Fruit fly (Drosophila melanogaster): ENCODE data around the gene CG5122.

Gene CG5122

DNA sequence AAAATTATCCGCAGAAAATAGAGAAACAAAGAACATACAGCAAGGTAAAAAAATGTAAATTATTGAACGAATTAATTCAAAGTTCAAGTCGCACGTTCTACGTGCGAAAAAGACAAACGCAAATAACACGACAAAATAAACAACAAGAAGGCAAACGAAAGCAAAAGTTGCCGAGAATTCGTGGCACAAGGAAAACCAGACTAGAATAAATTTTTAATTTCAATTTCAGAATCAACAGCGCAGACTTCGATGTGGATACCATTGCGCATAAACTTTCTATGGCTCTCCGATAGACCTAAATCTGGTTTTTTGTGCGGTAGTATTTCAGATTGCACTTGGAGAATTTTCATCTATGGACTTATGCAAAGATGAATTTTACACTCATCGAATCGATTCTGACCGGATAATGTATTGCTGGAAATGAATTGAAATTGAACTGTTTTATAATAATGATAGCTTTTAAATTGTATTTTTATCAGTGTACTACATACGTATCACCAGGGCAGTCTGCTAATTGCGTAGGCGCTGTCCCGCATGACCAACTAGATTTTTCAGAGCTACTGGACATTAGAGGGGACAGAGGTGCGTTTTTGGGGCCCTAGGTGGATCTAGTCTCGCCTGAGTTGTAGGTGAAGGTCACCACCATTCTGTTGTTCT, 46.8 kb upstream of the CG5122 start (continued):
- TF ChIP-seq cato (GFP tag; optimal IDR thresholded peaks at IDR 0.05; ENCODE audit: borderline replicate concordance) (peak; percentile 39), CG7786 (GFP tag; optimal IDR thresholded peaks at IDR 0.05) (peak; percentile 88), fru (optimal IDR thresholded peaks at IDR 0.05) (no peak), ash1 (GFP tag; optimal IDR thresholded peaks at IDR 0.05) (peak; percentile 67), vvl (GFP tag; IDR thresholded peaks at IDR 0.05) (peak; percentile 95), CG6854 (GFP tag; optimal IDR thresholded peaks at IDR 0.05) (peak; percentile 71), Dip2 (GFP tag; IDR thresholded peaks at IDR 0.05) (peak; percentile 24; the same call in 1 of the 2 replicates), CG12659 (GFP tag; optimal IDR thresholded peaks at IDR 0.05) (peak; percentile 89), bbx (GFP tag; IDR thresholded peaks at IDR 0.05; ENCODE audit: partially characterized antibody) (no peak), CG34376 (GFP tag; optimal IDR thresholded peaks at IDR 0.05) (peak; percentile 49), CG11504 (tag; optimal IDR thresholded peaks at IDR 0.05) (peak; percentile 79), jigr1 (GFP tag; IDR thresholded peaks at IDR 0.05) (0 out of 3 replicates have a peak, but pooled peaks have one; percentile 52), CG12236 (GFP tag; optimal IDR thresholded peaks at IDR 0.05) (peak; percentile 58), CG3407 (GFP tag; optimal IDR thresholded peaks at IDR 0.05) (no peak), BEAF-32 (GFP tag; optimal IDR thresholded peaks at IDR 0.05) (no peak), CG30431 (GFP tag; optimal IDR thresholded peaks at IDR 0.05) (peak; percentile 36), pho (GFP tag; optimal IDR thresholded peaks at IDR 0.05) (peak; percentile 91), gem (tag; optimal IDR thresholded peaks at IDR 0.05) (peak; percentile 91), CG4707 (GFP tag; optimal IDR thresholded peaks at IDR 0.05) (no peak), tin (GFP tag; optimal IDR thresholded peaks at IDR 0.05) (peak; percentile 77), CG8944 (GFP tag; optimal IDR thresholded peaks at IDR 0.05) (peak; percentile 80), caup (GFP tag; optimal IDR thresholded peaks at IDR 0.05; ENCODE audit: severe bottlenecking) (peak; percentile 93), bigmax (GFP tag; optimal IDR thresholded peaks at IDR 0.05) (peak; percentile 20), GATAe (GFP tag; conservative IDR thresholded peaks at IDR 0.05) (peak; percentile 84), dmrt99B (tag; optimal IDR thresholded peaks at IDR 0.05) (peak; percentile 74), sna (GFP tag; IDR thresholded peaks at IDR 0.05; ENCODE audit: partially characterized antibody) (no peak), Kr (GFP tag; optimal IDR thresholded peaks at IDR 0.05) (no peak), ftz-f1 (GFP tag; optimal IDR thresholded peaks at IDR 0.05) (peak; percentile 86), Hey (tag; optimal IDR thresholded peaks at IDR 0.05) (peak; percentile 10), CG7556 (GFP tag; optimal IDR thresholded peaks at IDR 0.05) (peak; percentile 80), CG6689 (GFP tag; IDR thresholded peaks at IDR 0.05) (peak; percentile 88), HLH3B (GFP tag; IDR thresholded peaks at IDR 0.05) (peak; percentile 81), Hr3 (GFP tag; optimal IDR thresholded peaks at IDR 0.05) (peak; percentile 73), chinmo (GFP tag; IDR thresholded peaks at IDR 0.05; ENCODE audit: partially characterized antibody) (0 out of 4 replicates have a peak, but pooled peaks have one; percentile 58), Mes4 (GFP tag; optimal IDR thresholded peaks at IDR 0.05) (peak; percentile 66), CG34224 (GFP tag; IDR thresholded peaks at IDR 0.05; ENCODE audit: partially characterized antibody) (no peak), CG11093 (GFP tag; IDR thresholded peaks at IDR 0.05) (peak; percentile 75; the same call in 2 of the 3 replicates), Lhr (GFP tag; optimal IDR thresholded peaks at IDR 0.05) (no peak), CG2889 (GFP tag; IDR thresholded peaks at IDR 0.05) (peak; percentile 89), YL-1 (GFP tag; optimal IDR thresholded peaks at IDR 0.05) (peak; percentile 9), tna (GFP tag; IDR thresholded peaks at IDR 0.05; ENCODE audit: partially characterized antibody) (no peak), hbn (GFP tag; IDR thresholded peaks at IDR 0.05; ENCODE audit: partially characterized antibody) (no peak), ken (GFP tag; IDR thresholded peaks at IDR 0.05) (peak; percentile 76; the same call in 1 of the 3 replicates), NFAT (GFP tag; IDR thresholded peaks at IDR 0.05) (peak; percentile 95), CG2120 (GFP tag; optimal IDR thresholded peaks at IDR 0.05) (peak; percentile 98), CG14965 (GFP tag; optimal IDR thresholded peaks at IDR 0.05; ENCODE audit: borderline replicate concordance) (peak; percentile 2), CG5953 (GFP tag; IDR thresholded peaks at IDR 0.05) (0 out of 2 replicates have a peak, but pooled peaks have one; percentile 22), pfk (GFP tag; optimal IDR thresholded peaks at IDR 0.05) (no peak), MBD-R2 (GFP tag; IDR thresholded peaks at IDR 0.05) (peak; percentile 87)
